Worm (Caenorhabditis elegans) whole organism, L1 larva: Measurements from ENCODE around the gene ddn-1.

Source experiments
- ceh-88 ChIP-seq: fragments of 200-800 bp; sonication (Bioruptor generic); IDR thresholded peaks from 2 replicates; pipeline ENCODE4 v1.3.6; 2022; ENCODE audit warnings: missing genetic modification characterization, missing compliant biosample characterization
- elt-2 ChIP-seq: sonication (generic microtip); optimal IDR thresholded peaks from 2 replicates; lab custom pipeline; 2016; ENCODE audit warnings: missing genetic modification characterization, mild to moderate bottlenecking, inconsistent platforms, missing compliant biosample characterization, missing genetic modification reagents
- fkh-10 ChIP-seq: sonication (generic microtip); optimal IDR thresholded peaks from 2 replicates; lab custom pipeline; 2017; ENCODE audit warnings: missing biosample characterization, missing genetic modification reagents, missing genetic modification characterization
- fkh-4 ChIP-seq: sonication (generic microtip); optimal IDR thresholded peaks from 2 replicates; lab custom pipeline; 2016; ENCODE audit warnings: missing compliant biosample characterization, missing genetic modification characterization, borderline replicate concordance
- mef-2 ChIP-seq: fragments of 150-350 bp; optimal IDR thresholded peaks from 2 replicates; lab custom pipeline; 2014; ENCODE audit warnings: missing biosample characterization, missing genetic modification characterization
- nhr-77 ChIP-seq: fragments of 150-350 bp; optimal IDR thresholded peaks from 2 replicates; lab custom pipeline; 2014; ENCODE audit warnings: missing biosample characterization, missing genetic modification characterization
- sox-4 ChIP-seq: sonication (generic microtip); optimal IDR thresholded peaks from 2 replicates; lab custom pipeline; 2016; ENCODE audit warnings: missing genetic modification characterization, missing compliant biosample characterization
- unc-130 ChIP-seq: fragments of 150-350 bp; optimal IDR thresholded peaks from 2 replicates; lab custom pipeline; 2017; ENCODE audit warnings: missing biosample characterization, missing genetic modification characterization, inconsistent platforms
- xbp-1 ChIP-seq: sonication (generic microtip); optimal IDR thresholded peaks from 2 replicates; lab custom pipeline; 2016; ENCODE audit warnings: missing genetic modification characterization, missing compliant biosample characterization

ce11 chrV:8786245-8786644, 25.9 kb upstream of the ddn-1 start, which contains the start of gene sup-37:
- TF ChIP-seq elt-2 (tag; lab: Kevin White, UChicago) (no peak), nhr-77 (tag; lab: Kevin White, UChicago) (no peak), xbp-1 (tag; lab: Kevin White, UChicago) (no peak), mef-2 (tag; lab: Kevin White, UChicago) (no peak), fkh-4 (tag; lab: Kevin White, UChicago) (no peak), ceh-88 (GFP tag; lab: Robert Waterston, UW) (no peak), sox-4 (tag; lab: Kevin White, UChicago) (no peak), fkh-10 (GFP tag; lab: Kevin White, UChicago) (no peak), unc-130 (tag; lab: Kevin White, UChicago) (no peak)
